Worm (Caenorhabditis elegans) whole organism, young adult: ENCODE measurements around the gene pmp-5.

Source experiments
- B0336.3 ChIP-seq: fragments of 200-800 bp; sonication (Bioruptor generic); IDR thresholded peaks from 2 replicates; pipeline ENCODE4 v1.3.6; 2022; ENCODE audit warnings: missing genetic modification characterization, missing compliant biosample characterization
- C17E4.6 ChIP-seq: fragments of 200-800 bp; sonication (Bioruptor generic); IDR thresholded peaks from 2 replicates; pipeline ENCODE4 v1.3.6; 2022; ENCODE audit warnings: missing genetic modification reagents, missing genetic modification characterization, missing compliant biosample characterization
- D2030.7 ChIP-seq: fragments of 200-800 bp; sonication (Bioruptor generic); IDR thresholded peaks from 2 replicates; pipeline ENCODE4 v1.3.6; 2022; ENCODE audit warnings: missing genetic modification reagents, missing genetic modification characterization, missing compliant biosample characterization
- F22D6.2 ChIP-seq: sonication (generic microtip); optimal IDR thresholded peaks from 2 replicates; lab custom pipeline; 2016; ENCODE audit warnings: mild to moderate bottlenecking, missing genetic modification characterization, missing compliant biosample characterization
- F49E8.2 ChIP-seq: sonication (generic microtip); optimal IDR thresholded peaks from 3 replicates; lab custom pipeline; 2017; ENCODE audit warnings: missing genetic modification characterization, mild to moderate bottlenecking, missing compliant biosample characterization, antibody characterized with exemption, moderate library complexity; ENCODE audit not compliant: insufficient read depth
- F57C9.4 ChIP-seq: sonication (generic microtip); optimal IDR thresholded peaks from 2 replicates; lab custom pipeline; 2017; ENCODE audit warnings: mild to moderate bottlenecking, missing genetic modification characterization, missing compliant biosample characterization
- K11D2.4 ChIP-seq: fragments of 200-800 bp; sonication (Bioruptor generic); IDR thresholded peaks from 2 replicates; pipeline ENCODE4 v1.3.6; 2022; ENCODE audit warnings: missing genetic modification reagents, missing genetic modification characterization, missing compliant biosample characterization
- akir-1 ChIP-seq: fragments of 200-800 bp; sonication (Bioruptor generic); optimal IDR thresholded peaks from 2 replicates; lab custom pipeline; 2018; ENCODE audit warnings: mild to moderate bottlenecking, missing genetic modification characterization, moderate library complexity, missing compliant biosample characterization
- atf-7 ChIP-seq: sonication (generic microtip); optimal IDR thresholded peaks from 2 replicates; lab custom pipeline; 2017; ENCODE audit warnings: mild to moderate bottlenecking, missing genetic modification characterization, missing compliant biosample characterization
- athp-1 ChIP-seq: sonication (generic microtip); optimal IDR thresholded peaks from 2 replicates; lab custom pipeline; 2017; ENCODE audit warnings: mild to moderate bottlenecking, missing genetic modification characterization, missing compliant biosample characterization
- attf-3 ChIP-seq: fragments of 200-800 bp; sonication (Bioruptor generic); conservative IDR thresholded peaks from 2 replicates; pipeline ENCODE4 v1.3.6; 2022; ENCODE audit warnings: missing genetic modification reagents, missing genetic modification characterization, missing compliant biosample characterization
- ceh-100 ChIP-seq: fragments of 200-800 bp; sonication (Bioruptor generic); IDR thresholded peaks from 2 replicates; pipeline ENCODE4 v1.3.6; 2022; ENCODE audit warnings: missing genetic modification reagents, missing genetic modification characterization, missing compliant biosample characterization
- ceh-79 ChIP-seq: sonication (generic microtip); optimal IDR thresholded peaks from 2 replicates; lab custom pipeline; 2017; ENCODE audit warnings: mild to moderate bottlenecking, missing genetic modification characterization, missing compliant biosample characterization
- chd-7 ChIP-seq: sonication (generic microtip); optimal IDR thresholded peaks from 2 replicates; lab custom pipeline; 2016; ENCODE audit warnings: mild to moderate bottlenecking, missing genetic modification characterization, moderate library complexity, missing compliant biosample characterization
- fkh-3 ChIP-seq: sonication (generic microtip); optimal IDR thresholded peaks from 2 replicates; lab custom pipeline; 2016; ENCODE audit warnings: mild to moderate bottlenecking, missing genetic modification characterization, missing compliant biosample characterization
- gei-17 ChIP-seq: fragments of 200-800 bp; sonication (Bioruptor generic); optimal IDR thresholded peaks from 2 replicates; lab custom pipeline; 2018; ENCODE audit warnings: mild to moderate bottlenecking, missing genetic modification characterization, missing compliant biosample characterization
- him-1 ChIP-seq: sonication (generic microtip); optimal IDR thresholded peaks from 2 replicates; lab custom pipeline; 2016; ENCODE audit warnings: missing genotype, missing genetic modification reagents, missing genetic modification characterization, missing compliant biosample characterization
- lag-1 ChIP-seq: fragments of 200-800 bp; sonication (Bioruptor generic); IDR thresholded peaks from 2 replicates; pipeline ENCODE4 v1.3.6; 2022; ENCODE audit warnings: missing genetic modification reagents, missing genetic modification characterization, missing compliant biosample characterization
- let-526 ChIP-seq: fragments of 200-800 bp; sonication (Bioruptor generic); IDR thresholded peaks from 2 replicates; pipeline ENCODE4 v1.3.6; 2022; ENCODE audit warnings: missing genetic modification reagents, missing genetic modification characterization, missing compliant biosample characterization
- lin-35 ChIP-seq, 3 experiments: fragments of 150-350 bp in 2 of 3; sonication (generic microtip) in 1 of 3; optimal IDR thresholded peaks; 2 replicates each; lab custom pipeline; 2014 to 2018; ENCODE audit warnings: missing biosample characterization in 3 of 3, missing genetic modification characterization in 3 of 3, missing genetic modification reagents in 3 of 3
- lsl-1 ChIP-seq: fragments of 200-800 bp; sonication (Bioruptor generic); optimal IDR thresholded peaks from 2 replicates; lab custom pipeline; 2018; ENCODE audit warnings: mild to moderate bottlenecking, missing genetic modification characterization, moderate library complexity, missing compliant biosample characterization
- lsy-27 ChIP-seq: sonication (generic microtip); optimal IDR thresholded peaks from 2 replicates; lab custom pipeline; 2017; ENCODE audit warnings: missing genetic modification characterization, mild to moderate bottlenecking, missing compliant biosample characterization, antibody characterized with exemption, missing genotype, borderline replicate concordance; ENCODE audit not compliant: insufficient read depth
- mel-28 ChIP-seq: sonication (generic microtip); optimal IDR thresholded peaks from 2 replicates; lab custom pipeline; 2016; ENCODE audit warnings: borderline replicate concordance, mild to moderate bottlenecking, missing genetic modification characterization, missing compliant biosample characterization
- nfya-2 ChIP-seq: fragments of 200-800 bp; sonication (Bioruptor generic); IDR thresholded peaks from 2 replicates; pipeline ENCODE4 v1.3.6; 2022; ENCODE audit warnings: missing genetic modification reagents, missing genetic modification characterization, missing compliant biosample characterization
- nfyb-1 ChIP-seq: fragments of 200-800 bp; sonication (Bioruptor generic); IDR thresholded peaks from 2 replicates; pipeline ENCODE4 v1.3.6; 2022; ENCODE audit warnings: missing genetic modification reagents, missing genetic modification characterization, missing compliant biosample characterization
- nhr-120 ChIP-seq: fragments of 200-800 bp; sonication (Bioruptor generic); IDR thresholded peaks from 2 replicates; pipeline ENCODE4 v1.3.6; 2022; ENCODE audit warnings: missing genetic modification characterization, missing compliant biosample characterization
- nhr-179 ChIP-seq: sonication (generic microtip); optimal IDR thresholded peaks from 2 replicates; lab custom pipeline; 2016; ENCODE audit warnings: mild to moderate bottlenecking, missing genetic modification characterization, missing compliant biosample characterization
- rec-8 ChIP-seq, 2 experiments: sonication (generic microtip); optimal IDR thresholded peaks; 2 replicates each; lab custom pipeline; 2016; ENCODE audit warnings: mild to moderate bottlenecking in 2 of 2, missing genetic modification characterization in 2 of 2, missing genetic modification reagents in 2 of 2, missing genotype in 2 of 2, missing biosample characterization in 1 of 2, missing compliant biosample characterization in 1 of 2, moderate library complexity in 1 of 2
- rpc-1 ChIP-seq, 2 experiments: fragments of 150-350 bp in 1 of 2; sonication (generic microtip) in 1 of 2; optimal IDR thresholded peaks; 2 replicates each; lab custom pipeline; 2014 to 2018; ENCODE audit warnings: missing biosample characterization in 1 of 2, missing genetic modification characterization in 1 of 2, missing genetic modification reagents in 1 of 2, missing genotype in 1 of 2
- sptf-2 ChIP-seq: fragments of 200-800 bp; sonication (Bioruptor generic); optimal IDR thresholded peaks from 2 replicates; lab custom pipeline; 2018; ENCODE audit warnings: mild to moderate bottlenecking, missing genetic modification characterization, missing compliant biosample characterization
- xnd-1 ChIP-seq: sonication (generic microtip); optimal IDR thresholded peaks from 2 replicates; lab custom pipeline; 2016; ENCODE audit warnings: missing genotype, missing genetic modification reagents, missing genetic modification characterization, missing compliant biosample characterization
- zfh-2 ChIP-seq: fragments of 200-800 bp; sonication (Bioruptor generic); conservative IDR thresholded peaks from 2 replicates; pipeline ENCODE4 v1.3.6; 2022; ENCODE audit warnings: missing genetic modification reagents, missing genetic modification characterization, missing compliant biosample characterization
- ztf-18 ChIP-seq: sonication (generic microtip); optimal IDR thresholded peaks from 2 replicates; lab custom pipeline; 2016; ENCODE audit warnings: missing genotype, mild to moderate bottlenecking, missing genetic modification characterization, missing compliant biosample characterization
- ztf-25 ChIP-seq: fragments of 200-800 bp; sonication (Bioruptor generic); IDR thresholded peaks from 2 replicates; pipeline ENCODE4 v1.3.6; 2022; ENCODE audit warnings: missing genetic modification reagents, missing genetic modification characterization, missing compliant biosample characterization
- ztf-26 ChIP-seq: sonication (generic microtip); optimal IDR thresholded peaks from 2 replicates; lab custom pipeline; 2017; ENCODE audit warnings: missing genetic modification characterization, missing compliant biosample characterization

pmp-5 gene

ce11 chrV:6699833-6700232, 34.2 kb upstream of the pmp-5 start:
- no peak for TF ChIP-seq let-526 (GFP tag; lab: Robert Waterston, UW)
- no peak for TF ChIP-seq F22D6.2 (tag; lab: Kevin White, UChicago)
- no peak for TF ChIP-seq nfyb-1 (GFP tag; lab: Robert Waterston, UW)
- TF ChIP-seq fkh-3, result no peak
- TF ChIP-seq D2030.7 (GFP tag; lab: Robert Waterston, UW), result no peak
- no peak for TF ChIP-seq ceh-79 (tag; lab: Kevin White, UChicago)
- no peak for TF ChIP-seq xnd-1 (tag; lab: Kevin White, UChicago)
- no peak for TF ChIP-seq ceh-100
- no peak for TF ChIP-seq lsy-27 (tag; lab: Kevin White, UChicago)
- no peak for TF ChIP-seq mel-28 (tag; lab: Kevin White, UChicago)
- TF ChIP-seq athp-1 (tag; lab: Kevin White, UChicago), result no peak
- no peak for TF ChIP-seq C17E4.6
- no peak for TF ChIP-seq zfh-2
- no peak for TF ChIP-seq akir-1 (GFP tag; lab: Kevin White, UChicago)
- TF ChIP-seq lin-35 (GFP tag; optimal IDR thresholded peaks at IDR 0.05; lab: Kevin White, UChicago), result no peak
- no peak for TF ChIP-seq lag-1 (GFP tag; lab: Robert Waterston, UW)
- no peak for TF ChIP-seq rpc-1 (optimal IDR thresholded peaks at IDR 0.05; lab: Kevin White, UChicago)
- TF ChIP-seq rpc-1 (tag; optimal IDR thresholded peaks at IDR 0.05; lab: Kevin White, UChicago), result no peak
- no peak for TF ChIP-seq lsl-1
- no peak for TF ChIP-seq ztf-18 (tag; lab: Kevin White, UChicago)
- no peak for TF ChIP-seq F57C9.4
- TF ChIP-seq, all 124 proteins: peak for 0

ce11 chrV:6699021-6699420, 33.4 kb upstream of the pmp-5 start:
- TF ChIP-seq rec-8 (tag; optimal IDR thresholded peaks at IDR 0.05; lab: Kevin White, UChicago), result no peak
- TF ChIP-seq mel-28 (tag; lab: Kevin White, UChicago), result no peak
- TF ChIP-seq atf-7 (tag; lab: Kevin White, UChicago), result no peak
- TF ChIP-seq sptf-2, result no peak
- no peak for TF ChIP-seq ztf-25 (GFP tag; lab: Robert Waterston, UW)
- TF ChIP-seq, all 124 proteins: peak for 0

ce11 chrV:6697552-6697951, 31.9 kb upstream of the pmp-5 start, which contains the start of gene W02F12.2:
W02F12.2 (minus strand) TSS chrV:6697652.
- no peak for TF ChIP-seq nhr-179
- no peak for TF ChIP-seq ztf-26 (tag; lab: Kevin White, UChicago)
- TF ChIP-seq K11D2.4 (GFP tag; lab: Robert Waterston, UW), result no peak
- no peak for TF ChIP-seq gei-17
- no peak for TF ChIP-seq B0336.3 (GFP tag; lab: Robert Waterston, UW)
- no peak for TF ChIP-seq akir-1 (GFP tag; lab: Kevin White, UChicago)
- no peak for TF ChIP-seq him-1 (tag; lab: Kevin White, UChicago)
- no peak for TF ChIP-seq F49E8.2 (tag; lab: Kevin White, UChicago)
- no peak for TF ChIP-seq chd-7 (tag; lab: Kevin White, UChicago)
- no peak for TF ChIP-seq nfya-2 (GFP tag; lab: Robert Waterston, UW)
- no peak for TF ChIP-seq attf-3 (GFP tag; lab: Robert Waterston, UW)
- TF ChIP-seq nhr-120 (GFP tag; lab: Robert Waterston, UW), result no peak
- TF ChIP-seq, all 124 proteins: peak for 0
